Worm (Caenorhabditis elegans) whole organism, late embryonic: ENCODE data around the gene lron-12.

Experiments used
- C38D4.7 ChIP-seq: fragments of 200-800 bp; sonication (Bioruptor generic); optimal IDR thresholded peaks from 2 replicates; lab custom pipeline; 2018; ENCODE audit warnings: mild to moderate bottlenecking, missing genetic modification characterization, moderate library complexity, missing compliant biosample characterization
- K02D7.2 ChIP-seq: sonication (generic microtip); optimal IDR thresholded peaks from 2 replicates; lab custom pipeline; 2017; ENCODE audit warnings: mild to moderate bottlenecking, missing genetic modification characterization, missing compliant biosample characterization
- T23F11.4 ChIP-seq: fragments of 200-800 bp; sonication (Bioruptor generic); optimal IDR thresholded peaks from 2 replicates; lab custom pipeline; 2018; ENCODE audit warnings: mild to moderate bottlenecking, missing genetic modification characterization, missing compliant biosample characterization
- Y22D7AL.16 ChIP-seq: sonication (generic microtip); optimal IDR thresholded peaks from 2 replicates; lab custom pipeline; 2016; ENCODE audit warnings: missing genetic modification characterization, missing compliant biosample characterization
- ahr-1 ChIP-seq: sonication (generic microtip); optimal IDR thresholded peaks from 2 replicates; lab custom pipeline; 2016; ENCODE audit warnings: missing genetic modification characterization, missing compliant biosample characterization
- ama-1 ChIP-seq: fragments of 150-350 bp; optimal IDR thresholded peaks from 2 replicates; lab custom pipeline; 2014
- ceh-2 ChIP-seq: sonication (generic microtip); optimal IDR thresholded peaks from 2 replicates; lab custom pipeline; 2016; ENCODE audit warnings: missing genotype, missing genetic modification characterization, missing compliant biosample characterization
- ceh-22 ChIP-seq: sonication (generic microtip); optimal IDR thresholded peaks from 2 replicates; lab custom pipeline; 2017; ENCODE audit warnings: missing biosample characterization, missing genetic modification characterization
- ceh-24 ChIP-seq: sonication (generic microtip); optimal IDR thresholded peaks from 2 replicates; lab custom pipeline; 2016; ENCODE audit warnings: mild to moderate bottlenecking, missing genetic modification characterization, missing compliant biosample characterization
- ceh-30 ChIP-seq: fragments of 150-350 bp; optimal IDR thresholded peaks from 2 replicates; lab custom pipeline; 2014; ENCODE audit warnings: missing biosample characterization, missing genetic modification characterization
- ceh-34 ChIP-seq: sonication (generic microtip); optimal IDR thresholded peaks from 2 replicates; lab custom pipeline; 2016; ENCODE audit warnings: mild to moderate bottlenecking, missing genetic modification characterization, missing compliant biosample characterization
- ceh-48 ChIP-seq: sonication (generic microtip); optimal IDR thresholded peaks from 2 replicates; lab custom pipeline; 2016; ENCODE audit warnings: missing genetic modification characterization, inconsistent platforms, missing compliant biosample characterization
- ceh-6 ChIP-seq: fragments of 200-800 bp; sonication (Bioruptor generic); optimal IDR thresholded peaks from 2 replicates; lab custom pipeline; 2018; ENCODE audit warnings: mild to moderate bottlenecking, missing genetic modification characterization, missing compliant biosample characterization
- che-1 ChIP-seq: sonication (generic microtip); optimal IDR thresholded peaks from 2 replicates; lab custom pipeline; 2016; ENCODE audit warnings: mild to moderate bottlenecking, missing genetic modification characterization, missing compliant biosample characterization
- dve-1 ChIP-seq: sonication (generic microtip); optimal IDR thresholded peaks from 2 replicates; lab custom pipeline; 2017; ENCODE audit warnings: antibody characterized with exemption, mild to moderate bottlenecking, missing genetic modification characterization, missing compliant biosample characterization
- eyg-1 ChIP-seq: sonication (generic microtip); optimal IDR thresholded peaks from 2 replicates; lab custom pipeline; 2016; ENCODE audit warnings: missing genotype, missing genetic modification characterization, missing compliant biosample characterization
- hlh-13 ChIP-seq: fragments of 200-800 bp; sonication (Bioruptor generic); optimal IDR thresholded peaks from 2 replicates; lab custom pipeline; 2018; ENCODE audit warnings: mild to moderate bottlenecking, missing genetic modification characterization, missing compliant biosample characterization
- hlh-15 ChIP-seq: sonication (generic microtip); optimal IDR thresholded peaks from 2 replicates; lab custom pipeline; 2016; ENCODE audit warnings: missing genetic modification characterization, missing compliant biosample characterization
- hlh-30 ChIP-seq: sonication (generic microtip); optimal IDR thresholded peaks from 2 replicates; lab custom pipeline; 2017; ENCODE audit warnings: antibody characterized with exemption, missing genetic modification characterization, missing compliant biosample characterization; ENCODE audit not compliant: insufficient read depth
- hlh-6 ChIP-seq: sonication (generic microtip); optimal IDR thresholded peaks from 2 replicates; lab custom pipeline; 2016; ENCODE audit warnings: missing genotype, missing genetic modification characterization, missing compliant biosample characterization
- lim-6 ChIP-seq: sonication (generic microtip); optimal IDR thresholded peaks from 2 replicates; lab custom pipeline; 2016; ENCODE audit warnings: missing genetic modification characterization, missing compliant biosample characterization
- mec-3 ChIP-seq: sonication (generic microtip); optimal IDR thresholded peaks from 2 replicates; lab custom pipeline; 2016; ENCODE audit warnings: borderline replicate concordance, missing genetic modification characterization, missing compliant biosample characterization
- nhr-232 ChIP-seq: sonication (generic microtip); optimal IDR thresholded peaks from 2 replicates; lab custom pipeline; 2016; ENCODE audit warnings: missing genetic modification characterization, missing compliant biosample characterization
- npax-4 ChIP-seq: sonication (generic microtip); optimal IDR thresholded peaks from 2 replicates; lab custom pipeline; 2016; ENCODE audit warnings: missing genetic modification characterization, missing compliant biosample characterization
- pag-3 ChIP-seq: sonication (generic microtip); optimal IDR thresholded peaks from 2 replicates; lab custom pipeline; 2016; ENCODE audit warnings: missing compliant biosample characterization, missing genetic modification characterization, borderline replicate concordance
- pat-9 ChIP-seq: fragments of 200-800 bp; sonication (Bioruptor generic); optimal IDR thresholded peaks from 2 replicates; lab custom pipeline; 2018; ENCODE audit warnings: mild to moderate bottlenecking, missing genetic modification characterization, moderate library complexity, missing compliant biosample characterization
- pros-1 ChIP-seq: fragments of 150-350 bp; optimal IDR thresholded peaks from 2 replicates; lab custom pipeline; 2014; ENCODE audit warnings: missing biosample characterization, missing genetic modification reagents, missing genetic modification characterization
- sdc-2 ChIP-seq: sonication (generic microtip); optimal IDR thresholded peaks from 2 replicates; lab custom pipeline; 2016; ENCODE audit warnings: missing genotype, missing genetic modification characterization, missing compliant biosample characterization
- syd-9 ChIP-seq: sonication (generic microtip); optimal IDR thresholded peaks from 2 replicates; lab custom pipeline; 2016; ENCODE audit warnings: mild to moderate bottlenecking, missing genetic modification characterization, moderate library complexity, missing compliant biosample characterization
- tbx-7 ChIP-seq: sonication (generic microtip); optimal IDR thresholded peaks from 2 replicates; lab custom pipeline; 2016; ENCODE audit warnings: missing genotype, missing genetic modification characterization, missing compliant biosample characterization
- unc-42 ChIP-seq: sonication (generic microtip); optimal IDR thresholded peaks from 2 replicates; lab custom pipeline; 2016; ENCODE audit warnings: missing genotype, missing genetic modification characterization, missing compliant biosample characterization
- unc-55 ChIP-seq: sonication (generic microtip); optimal IDR thresholded peaks from 2 replicates; lab custom pipeline; 2017; ENCODE audit warnings: missing biosample characterization, missing genetic modification reagents, missing genetic modification characterization
- unc-86 ChIP-seq: sonication (generic microtip); optimal IDR thresholded peaks from 2 replicates; lab custom pipeline; 2016; ENCODE audit warnings: missing genetic modification characterization, missing compliant biosample characterization
- zip-5 ChIP-seq: sonication (generic microtip); optimal IDR thresholded peaks from 2 replicates; lab custom pipeline; 2016; ENCODE audit warnings: missing genetic modification characterization, missing compliant biosample characterization

lron-12 gene

ce11 chrIII:12124392-12124791 is 6.1 kb upstream of the lron-12 start:
- TF ChIP-seq pag-3 = no peak
- no peak for TF ChIP-seq T23F11.4 (GFP tag; lab: Kevin White, UChicago)
- no peak for TF ChIP-seq tbx-7 (tag; lab: Kevin White, UChicago)
- no peak for TF ChIP-seq nhr-232 (tag; lab: Kevin White, UChicago)
- TF ChIP-seq Y22D7AL.16 (tag; lab: Kevin White, UChicago) = no peak
- no peak for TF ChIP-seq eyg-1 (tag; lab: Kevin White, UChicago)
- no peak for TF ChIP-seq hlh-30 (tag; lab: Kevin White, UChicago)
- no peak for TF ChIP-seq ahr-1
- TF ChIP-seq ama-1 = no peak
- TF ChIP-seq ceh-24 (tag; lab: Kevin White, UChicago) = no peak
- TF ChIP-seq syd-9 (tag; lab: Kevin White, UChicago) = no peak
- TF ChIP-seq dve-1 (tag; lab: Kevin White, UChicago) = no peak

ce11 chrIII:12123427-12123826 is 5.1 kb upstream of the lron-12 start:
- TF ChIP-seq npax-4 (tag; lab: Kevin White, UChicago) (no peak), che-1 (no peak), tbx-7 (tag; lab: Kevin White, UChicago) (no peak), sdc-2 (no peak), lim-6 (tag; lab: Kevin White, UChicago) (no peak), ahr-1 (no peak), ceh-6 (GFP tag; lab: Kevin White, UChicago) (no peak), pros-1 (tag; lab: Kevin White, UChicago) (no peak), ama-1 (no peak), hlh-13 (GFP tag; lab: Kevin White, UChicago) (no peak), ceh-2 (tag; lab: Kevin White, UChicago) (no peak), unc-55 (no peak), zip-5 (tag; lab: Kevin White, UChicago) (no peak)

ce11 chrIII:12121177-12121576 is 2.9 kb upstream of the lron-12 start:
- TF ChIP-seq K02D7.2 (no peak), ceh-34 (tag; lab: Kevin White, UChicago) (peak; percentile 32)

ce11 chrIII:12119625-12120024 is 1.3 kb upstream of the lron-12 start:
- TF ChIP-seq hlh-6 = no peak
- no peak for TF ChIP-seq ceh-30
- peak; percentile 30 for TF ChIP-seq ceh-34 (tag; lab: Kevin White, UChicago)
- peak; percentile 51 for TF ChIP-seq unc-55
- TF ChIP-seq, all 69 proteins: peak for 2

ce11 chrIII:12107441-12107840 is 10.8 kb downstream of the lron-12 start, which contains the start of the genes cest-12 and lonp-2:
TSS of gene cest-12 (minus strand) at chrIII:12107541.
TSS of gene lonp-2 (plus strand) at chrIII:12107774.
- TF ChIP-seq pat-9 (tag; lab: Kevin White, UChicago) (no peak), ceh-30 (no peak), hlh-15 (no peak), pag-3 (no peak), ceh-48 (no peak), che-1 (no peak), ceh-2 (tag; lab: Kevin White, UChicago) (no peak), mec-3 (tag; lab: Kevin White, UChicago) (no peak), unc-42 (tag; lab: Kevin White, UChicago) (no peak), lim-6 (tag; lab: Kevin White, UChicago) (no peak), ama-1 (no peak), zip-5 (tag; lab: Kevin White, UChicago) (no peak), unc-86 (no peak), C38D4.7 (GFP tag; lab: Kevin White, UChicago) (no peak), ceh-22 (tag; lab: Kevin White, UChicago) (no peak)
